Fruit fly (Drosophila melanogaster) whole organism, embryonic: ENCODE results near the gene papi.

Experiments
- Asciz ChIP-seq: fragments of 200-800 bp; sonication (Bioruptor generic); optimal IDR thresholded peaks from 2 replicates; lab custom pipeline; 2017; ENCODE audit warnings: missing biosample characterization, mild to moderate bottlenecking, missing genetic modification characterization, missing genetic modification reagents
- Bdp1 ChIP-seq: fragments of 200-800 bp; sonication (Bioruptor generic); optimal IDR thresholded peaks from 3 replicates; lab custom pipeline; 2016; ENCODE audit warnings: missing biosample characterization, missing genetic modification characterization
- CG11504 ChIP-seq: fragments of 200-800 bp; sonication (Bioruptor generic); optimal IDR thresholded peaks from 3 replicates; lab custom pipeline; 2019; ENCODE audit warnings: missing biosample characterization, mild to moderate bottlenecking, missing genetic modification characterization, moderate library complexity
- CG12299 ChIP-seq: fragments of 200-800 bp; sonication (Bioruptor generic); optimal IDR thresholded peaks from 2 replicates; lab custom pipeline; 2018; ENCODE audit warnings: missing biosample characterization, mild to moderate bottlenecking, missing genetic modification characterization
- CG14014 ChIP-seq: fragments of 200-800 bp; sonication (Bioruptor generic); IDR thresholded peaks from 2 replicates; pipeline ENCODE4 v1.3.6; 2022; ENCODE audit warnings: missing biosample characterization, missing genetic modification characterization
- CG15269 ChIP-seq: fragments of 200-800 bp; sonication (Bioruptor generic); optimal IDR thresholded peaks from 2 replicates; lab custom pipeline; 2018; ENCODE audit warnings: missing biosample characterization, mild to moderate bottlenecking, missing genetic modification characterization, moderate library complexity
- CG18262 ChIP-seq: fragments of 200-800 bp; optimal IDR thresholded peaks from 3 replicates; lab custom pipeline; 2019; ENCODE audit warnings: missing biosample characterization, mild to moderate bottlenecking, missing genetic modification characterization, moderate library complexity
- CG2116 ChIP-seq: fragments of 200-800 bp; sonication (Bioruptor generic); optimal IDR thresholded peaks from 3 replicates; lab custom pipeline; 2018; ENCODE audit warnings: missing biosample characterization, mild to moderate bottlenecking, missing genetic modification characterization
- CG3163 ChIP-seq: fragments of 200-800 bp; sonication (Bioruptor generic); optimal IDR thresholded peaks from 3 replicates; lab custom pipeline; 2016; ENCODE audit warnings: missing biosample characterization, missing genetic modification characterization
- CG32767 ChIP-seq: fragments of 200-800 bp; sonication (Bioruptor generic); IDR thresholded peaks from 2 replicates; pipeline ENCODE4 v1.3.6; 2022; ENCODE audit warnings: missing biosample characterization, missing genetic modification characterization
- CG33213 ChIP-seq: fragments of 200-800 bp; sonication (Bioruptor generic); optimal IDR thresholded peaks from 3 replicates; lab custom pipeline; 2016; ENCODE audit warnings: missing biosample characterization, missing genetic modification characterization
- CG34224 ChIP-seq: fragments of 200-800 bp; sonication (Bioruptor generic); IDR thresholded peaks from 3 replicates; pipeline ENCODE4 v1.3.6; 2022; ENCODE audit warnings: missing biosample characterization, missing genetic modification characterization; ENCODE audit not compliant: partially characterized antibody
- CG7556 ChIP-seq: fragments of 200-800 bp; sonication (Bioruptor generic); optimal IDR thresholded peaks from 2 replicates; lab custom pipeline; 2017; ENCODE audit warnings: missing biosample characterization, mild to moderate bottlenecking, missing genetic modification characterization
- CG7745 ChIP-seq: fragments of 200-800 bp; sonication (Bioruptor generic); optimal IDR thresholded peaks from 2 replicates; lab custom pipeline; 2018; ENCODE audit warnings: missing biosample characterization, mild to moderate bottlenecking, missing genetic modification characterization, moderate library complexity
- CG8765 ChIP-seq: fragments of 200-800 bp; sonication (Bioruptor generic); IDR thresholded peaks from 2 replicates; pipeline ENCODE4 v1.3.6; 2022; ENCODE audit warnings: missing biosample characterization, missing genetic modification characterization
- Deaf1 ChIP-seq: fragments of 200-800 bp; optimal IDR thresholded peaks from 3 replicates; lab custom pipeline; 2019; ENCODE audit warnings: missing biosample characterization, mild to moderate bottlenecking, missing genetic modification characterization, moderate library complexity
- Elba2 ChIP-seq: fragments of 200-800 bp; sonication (Bioruptor generic); optimal IDR thresholded peaks from 3 replicates; lab custom pipeline; 2016; ENCODE audit warnings: missing biosample characterization, missing genetic modification characterization
- Fer1 ChIP-seq: fragments of 200-800 bp; sonication (Bioruptor generic); optimal IDR thresholded peaks from 2 replicates; lab custom pipeline; 2017; ENCODE audit warnings: missing biosample characterization, mild to moderate bottlenecking, missing genetic modification characterization
- HLH4C ChIP-seq: fragments of 200-800 bp; sonication (Bioruptor generic); IDR thresholded peaks from 3 replicates; pipeline ENCODE4 v1.3.6; 2022; ENCODE audit warnings: missing biosample characterization, missing genetic modification characterization; ENCODE audit not compliant: partially characterized antibody
- Hr78 ChIP-seq, 2 experiments: fragments of 200-800 bp in 1 of 2; fragments of >200 bp in 1 of 2; sonication (Bioruptor generic) in 1 of 2; optimal IDR thresholded peaks; 2 replicates each; lab custom pipeline; 2017 to 2019; ENCODE audit warnings: missing biosample characterization in 2 of 2, missing genetic modification characterization in 2 of 2, mild to moderate bottlenecking in 1 of 2, moderate library complexity in 1 of 2
- Hsf ChIP-seq: fragments of 200-800 bp; sonication (Bioruptor generic); optimal IDR thresholded peaks from 3 replicates; lab custom pipeline; 2016; ENCODE audit warnings: missing biosample characterization, missing genetic modification characterization
- NC2β ChIP-seq: fragments of 200-800 bp; sonication (Bioruptor generic); optimal IDR thresholded peaks from 2 replicates; lab custom pipeline; 2016; ENCODE audit warnings: missing biosample characterization, missing genetic modification characterization
- NFAT ChIP-seq: fragments of 200-800 bp; sonication (Bioruptor generic); IDR thresholded peaks from 2 replicates; pipeline ENCODE4 v1.3.6; 2022; ENCODE audit warnings: missing biosample characterization, missing genetic modification characterization
- NfI ChIP-seq: fragments of 200-800 bp; sonication (Bioruptor generic); optimal IDR thresholded peaks from 3 replicates; lab custom pipeline; 2018; ENCODE audit warnings: missing biosample characterization, mild to moderate bottlenecking, missing genetic modification characterization, moderate library complexity
- Opbp ChIP-seq: fragments of 200-800 bp; sonication (Bioruptor generic); IDR thresholded peaks from 3 replicates; pipeline ENCODE4 v1.3.6; 2022; ENCODE audit warnings: missing biosample characterization, missing genetic modification characterization; ENCODE audit not compliant: partially characterized antibody
- Spps ChIP-seq: fragments of 200-800 bp; sonication (Bioruptor generic); optimal IDR thresholded peaks from 2 replicates; lab custom pipeline; 2018; ENCODE audit warnings: missing biosample characterization, mild to moderate bottlenecking, missing genetic modification characterization
- Trl ChIP-seq, 3 experiments: fragments of >200 bp in 2 of 3; fragments of 200-800 bp in 1 of 3; sonication (Bioruptor generic) in 1 of 3; optimal IDR thresholded peaks; 2 replicates in 1 of 3; 3 replicates in 2 of 3; lab custom pipeline; 2016 to 2017; ENCODE audit warnings: missing biosample characterization in 1 of 3, missing genetic modification characterization in 1 of 3
- ac ChIP-seq: fragments of 200-800 bp; sonication (Bioruptor generic); optimal IDR thresholded peaks from 3 replicates; lab custom pipeline; 2017; ENCODE audit warnings: missing biosample characterization, mild to moderate bottlenecking, missing genetic modification characterization
- amos ChIP-seq: fragments of 200-800 bp; sonication (Bioruptor generic); IDR thresholded peaks from 2 replicates; pipeline ENCODE4 v1.3.6; 2022; ENCODE audit warnings: missing biosample characterization, missing genetic modification characterization; ENCODE audit not compliant: partially characterized antibody
- cwo ChIP-seq: fragments of 200-800 bp; sonication (Bioruptor generic); optimal IDR thresholded peaks from 3 replicates; lab custom pipeline; 2017; ENCODE audit warnings: missing biosample characterization, missing genetic modification characterization, mild to moderate bottlenecking, moderate library complexity, missing genetic modification reagents
- gro ChIP-seq: fragments of 200-800 bp; sonication (Bioruptor generic); optimal IDR thresholded peaks from 2 replicates; lab custom pipeline; 2016; ENCODE audit warnings: missing biosample characterization, missing genetic modification characterization
- gsb-n ChIP-seq: fragments of 200-800 bp; sonication (Bioruptor generic); optimal IDR thresholded peaks from 3 replicates; lab custom pipeline; 2018; ENCODE audit warnings: missing biosample characterization, mild to moderate bottlenecking, missing genetic modification characterization
- insv ChIP-seq, 2 experiments: fragments of 200-800 bp; sonication (Bioruptor generic); optimal IDR thresholded peaks; 3 replicates each; lab custom pipeline; 2016 to 2018; ENCODE audit warnings: missing biosample characterization in 2 of 2, missing genetic modification characterization in 2 of 2
- kah ChIP-seq: fragments of 200-800 bp; sonication (Bioruptor generic); optimal IDR thresholded peaks from 2 replicates; lab custom pipeline; 2018; ENCODE audit warnings: missing biosample characterization, mild to moderate bottlenecking, missing genetic modification characterization
- knrl ChIP-seq: fragments of 200-800 bp; sonication (Bioruptor generic); IDR thresholded peaks from 3 replicates; pipeline ENCODE4 v1.3.6; 2022; ENCODE audit warnings: missing biosample characterization, missing genetic modification characterization; ENCODE audit not compliant: partially characterized antibody
- nmo ChIP-seq: fragments of 200-800 bp; sonication (Bioruptor generic); optimal IDR thresholded peaks from 2 replicates; lab custom pipeline; 2018; ENCODE audit warnings: missing biosample characterization, mild to moderate bottlenecking, missing genetic modification characterization, moderate library complexity
- nom ChIP-seq: fragments of 200-800 bp; sonication (Bioruptor generic); optimal IDR thresholded peaks from 2 replicates; lab custom pipeline; 2017; ENCODE audit warnings: missing biosample characterization, missing genetic modification characterization, mild to moderate bottlenecking, moderate library complexity, missing genetic modification reagents
- phol ChIP-seq: fragments of 200-800 bp; sonication (Bioruptor generic); optimal IDR thresholded peaks from 3 replicates; lab custom pipeline; 2018; ENCODE audit warnings: missing biosample characterization, mild to moderate bottlenecking, missing genetic modification characterization, moderate library complexity
- rib ChIP-seq: fragments of 200-800 bp; sonication (Bioruptor generic); IDR thresholded peaks from 2 replicates; pipeline ENCODE4 v1.3.6; 2022; ENCODE audit warnings: missing biosample characterization, missing genetic modification characterization
- sens ChIP-seq: fragments of 200-800 bp; sonication (Bioruptor generic); peaks from one replicate; lab custom pipeline; 2016; ENCODE audit warnings: missing biosample characterization, missing genetic modification characterization
- sens-2 ChIP-seq: fragments of 200-800 bp; sonication (Bioruptor generic); IDR thresholded peaks from 2 replicates; pipeline ENCODE4 v1.3.6; 2022; ENCODE audit warnings: missing biosample characterization, missing genetic modification characterization
- so ChIP-seq: fragments of 200-800 bp; sonication (Bioruptor generic); IDR thresholded peaks from 3 replicates; pipeline ENCODE4 v1.3.6; 2022; ENCODE audit warnings: missing biosample characterization, missing genetic modification characterization
- ssp ChIP-seq: fragments of 200-800 bp; sonication (Bioruptor generic); IDR thresholded peaks from 2 replicates; pipeline ENCODE4 v1.3.6; 2022; ENCODE audit warnings: missing biosample characterization, missing genetic modification characterization
- trem ChIP-seq: fragments of 200-800 bp; optimal IDR thresholded peaks from 3 replicates; lab custom pipeline; 2019; ENCODE audit warnings: missing biosample characterization, mild to moderate bottlenecking, missing genetic modification characterization, moderate library complexity
- zf30C ChIP-seq: fragments of 200-800 bp; sonication (Bioruptor generic); optimal IDR thresholded peaks from 3 replicates; lab custom pipeline; 2018; ENCODE audit warnings: missing biosample characterization, mild to moderate bottlenecking, missing genetic modification characterization
- zfh1 ChIP-seq: fragments of 200-800 bp; sonication (Bioruptor generic); IDR thresholded peaks from 3 replicates; pipeline ENCODE4 v1.3.6; 2022; ENCODE audit warnings: missing biosample characterization, missing genetic modification characterization

The papi gene

DNA sequence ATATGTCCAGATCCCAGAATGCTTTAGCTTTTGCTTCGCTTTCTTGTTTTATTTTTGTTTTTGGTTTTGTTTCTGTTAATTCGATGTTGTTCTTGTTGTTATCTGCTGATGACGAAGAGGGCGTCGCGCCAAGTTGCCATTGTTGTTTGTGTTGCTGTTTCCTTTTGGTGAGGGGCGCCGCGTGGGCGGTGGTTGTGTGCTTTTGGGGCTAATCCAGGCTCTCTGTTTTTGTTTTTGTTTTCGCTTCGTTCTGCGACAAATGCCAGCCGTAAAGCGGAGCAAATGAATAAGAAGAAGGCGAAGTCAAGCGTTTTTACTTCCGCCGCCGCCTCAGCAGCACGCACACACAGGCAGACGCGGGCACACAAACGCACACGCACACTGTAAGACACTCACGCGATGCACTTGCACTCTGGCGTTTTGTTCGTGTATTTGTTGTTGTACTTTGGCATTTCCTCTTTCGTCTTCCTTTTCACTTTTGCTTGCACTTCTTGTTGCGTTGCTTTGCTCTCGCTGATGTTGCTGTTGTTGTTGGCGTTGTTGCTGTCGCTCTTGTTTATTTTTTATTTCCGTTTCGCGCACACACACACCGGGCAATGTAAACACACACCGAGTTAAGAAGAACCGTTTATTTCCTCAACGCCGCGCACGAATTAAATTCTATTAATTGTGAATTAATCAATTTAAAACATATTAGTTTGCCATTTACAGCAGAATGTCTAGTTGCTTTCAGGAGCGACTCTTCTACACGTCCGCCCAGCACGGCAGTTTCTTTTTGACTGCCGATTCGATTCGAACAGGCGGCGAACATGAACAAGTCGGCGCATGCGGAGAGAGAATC is 42.4 kb upstream of the papi start, which contains the start of gene aop (continued):
- TF ChIP-seq sens-2 (no peak), CG32767 (GFP tag; lab: Robert Waterston, UW) (0 out of 2 replicates have a peak, but pooled peaks have one; percentile 34), CG3163 (peak; percentile 78), Asciz (peak; percentile 28), insv (GFP tag; optimal IDR thresholded peaks at IDR 0.05; lab: Kevin White, UChicago) (peak in 1 of 2 experiments; percentile 51), zf30C (GFP tag; lab: Kevin White, UChicago) (peak; percentile 39), cwo (no peak), gro (GFP tag; lab: Kevin White, UChicago) (peak; percentile 71), NC2β (peak; percentile 29), zfh1 (0 out of 3 replicates have a peak, but pooled peaks have one; percentile 48), so (peak; percentile 49; the same call in 2 of the 3 replicates), Hr78 (GFP tag; optimal IDR thresholded peaks at IDR 0.05; lab: Kevin White, UChicago) (peak in 1 of 2 experiments; percentile 22), nom (GFP tag; lab: Kevin White, UChicago) (peak; percentile 46), CG12299 (tag; lab: Kevin White, UChicago) (peak; percentile 16), knrl (GFP tag; lab: Robert Waterston, UW) (0 out of 3 replicates have a peak, but pooled peaks have one; percentile 16), Trl (optimal IDR thresholded peaks at IDR 0.05; lab: Kevin White, UChicago) (no peak), Trl (GFP tag; optimal IDR thresholded peaks at IDR 0.05; lab: Kevin White, UChicago) (peak; percentile 72), ac (GFP tag; lab: Kevin White, UChicago) (peak; percentile 50), Hsf (GFP tag; lab: Kevin White, UChicago) (no peak), gsb-n (tag; lab: Kevin White, UChicago) (peak; percentile 58), Bdp1 (GFP tag; lab: Kevin White, UChicago) (peak; percentile 34), ssp (GFP tag; lab: Robert Waterston, UW) (peak; percentile 1; the same call in 1 of the 2 replicates), CG34224 (0 out of 3 replicates have a peak, but pooled peaks have one; percentile 41), CG15269 (peak; percentile 23), nmo (GFP tag; lab: Kevin White, UChicago) (peak; percentile 6), rib (GFP tag; lab: Robert Waterston, UW) (peak; percentile 16; the same call in 1 of the 2 replicates), Opbp (peak; percentile 47; the same call in 1 of the 3 replicates), HLH4C (GFP tag; lab: Robert Waterston, UW) (peak; percentile 27; the same call in 1 of the 3 replicates), kah (GFP tag; lab: Kevin White, UChicago) (peak; percentile 41), CG11504 (tag; lab: Kevin White, UChicago) (peak; percentile 22), NFAT (GFP tag; lab: Robert Waterston, UW) (peak; percentile 36; the same call in 1 of the 2 replicates), CG18262 (tag; lab: Kevin White, UChicago) (peak; percentile 24), CG14014 (GFP tag; lab: Robert Waterston, UW) (0 out of 2 replicates have a peak, but pooled peaks have one; percentile 5), sens (GFP tag; lab: Kevin White, UChicago) (peak; percentile 82), CG7556 (peak; percentile 13), Fer1 (GFP tag; lab: Kevin White, UChicago) (peak; percentile 49), Elba2 (GFP tag; lab: Kevin White, UChicago) (peak; percentile 30), amos (GFP tag; lab: Robert Waterston, UW) (peak; percentile 32; the same call in 1 of the 2 replicates), CG7745 (peak; percentile 45), Spps (peak; percentile 39), NfI (GFP tag; lab: Kevin White, UChicago) (peak; percentile 28), trem (tag; lab: Kevin White, UChicago) (peak; percentile 24), Deaf1 (tag; lab: Kevin White, UChicago) (peak; percentile 88), CG8765 (GFP tag; lab: Robert Waterston, UW) (no peak), CG2116 (GFP tag; lab: Kevin White, UChicago) (peak; percentile 13), phol (no peak), CG33213 (GFP tag; lab: Kevin White, UChicago) (peak; percentile 53)
